Worm (Caenorhabditis elegans) whole organism, L4 larva: ENCODE results near the gene M117.1.
A peak's percentile ranks its signal among the peaks of the same experiment; 100 is the strongest.

ENCODE experiments used
- F10B5.3 ChIP-seq: sonication (generic microtip); optimal IDR thresholded peaks from 2 replicates; lab custom pipeline; 2016; ENCODE audit warnings: mild to moderate bottlenecking, missing genetic modification characterization, missing compliant biosample characterization
- F26F4.8 ChIP-seq: fragments of 200-800 bp; sonication (Bioruptor generic); conservative IDR thresholded peaks from 2 replicates; pipeline ENCODE4 v1.3.6; 2022; ENCODE audit warnings: missing genetic modification characterization, missing compliant biosample characterization
- F49E8.2 ChIP-seq: sonication (generic microtip); optimal IDR thresholded peaks from 2 replicates; lab custom pipeline; 2016; ENCODE audit warnings: missing compliant biosample characterization, mild to moderate bottlenecking, missing genetic modification characterization, borderline replicate concordance
- R02D3.7 ChIP-seq: fragments of 150-350 bp; sonication (generic microtip); optimal IDR thresholded peaks from 3 replicates; lab custom pipeline; 2014; ENCODE audit warnings: missing biosample characterization, missing genetic modification characterization
- Y48G9A.11 ChIP-seq: fragments of 200-800 bp; sonication (Bioruptor generic); IDR thresholded peaks from 2 replicates; pipeline ENCODE4 v1.3.6; 2022; ENCODE audit warnings: missing genetic modification reagents, missing genetic modification characterization, missing compliant biosample characterization
- Y75B8A.6 ChIP-seq: fragments of 200-800 bp; sonication (Bioruptor generic); IDR thresholded peaks from 2 replicates; pipeline ENCODE4 v1.3.6; 2022; ENCODE audit warnings: missing genetic modification reagents, missing genetic modification characterization, missing compliant biosample characterization
- ZK337.2 ChIP-seq: fragments of 200-800 bp; sonication (Bioruptor generic); IDR thresholded peaks from 2 replicates; pipeline ENCODE4 v1.3.6; 2022; ENCODE audit warnings: missing genetic modification reagents, missing genetic modification characterization, missing compliant biosample characterization
- ZK546.5 ChIP-seq, 2 experiments: sonication (generic microtip); optimal IDR thresholded peaks; 2 replicates each; lab custom pipeline; 2017; ENCODE audit warnings: missing biosample characterization in 2 of 2, missing genetic modification characterization in 2 of 2
- aha-1 ChIP-seq: fragments of 150-350 bp; peaks from one replicate; lab custom pipeline; 2014; ENCODE audit warnings: missing biosample characterization, missing genetic modification characterization
- aly-2 ChIP-seq: sonication (generic microtip); optimal IDR thresholded peaks from 2 replicates; lab custom pipeline; 2018; ENCODE audit warnings: missing biosample characterization, missing genetic modification characterization
- ama-1 ChIP-seq: fragments of 150-350 bp; optimal IDR thresholded peaks from 2 replicates; lab custom pipeline; 2014; ENCODE audit warnings: inconsistent platforms, mixed read lengths
- arid-1 ChIP-seq: fragments of 200-800 bp; sonication (Bioruptor generic); conservative IDR thresholded peaks from 2 replicates; pipeline ENCODE4 v1.3.6; 2022; ENCODE audit warnings: missing genetic modification reagents, missing genetic modification characterization, missing compliant biosample characterization
- ceh-28 ChIP-seq: fragments of 150-350 bp; optimal IDR thresholded peaks from 2 replicates; lab custom pipeline; 2014; ENCODE audit warnings: missing biosample characterization, missing genetic modification reagents, missing genetic modification characterization
- ceh-32 ChIP-seq: sonication (generic microtip); optimal IDR thresholded peaks from 2 replicates; lab custom pipeline; 2016; ENCODE audit warnings: mild to moderate bottlenecking, missing genetic modification characterization, missing compliant biosample characterization; ENCODE audit not compliant: poor library complexity
- ceh-44 ChIP-seq: fragments of 200-800 bp; sonication (Bioruptor generic); IDR thresholded peaks from 2 replicates; pipeline ENCODE4 v1.3.6; 2022; ENCODE audit warnings: missing genetic modification reagents, missing genetic modification characterization, missing compliant biosample characterization
- cey-2 ChIP-seq: sonication (generic microtip); optimal IDR thresholded peaks from 3 replicates; lab custom pipeline; 2017; ENCODE audit warnings: missing genetic modification characterization, mild to moderate bottlenecking, missing compliant biosample characterization, antibody characterized with exemption, borderline replicate concordance; ENCODE audit not compliant: insufficient read depth
- daf-12 ChIP-seq: fragments of 150-350 bp; optimal IDR thresholded peaks from 2 replicates; lab custom pipeline; 2014; ENCODE audit warnings: missing biosample characterization, missing genetic modification reagents, missing genetic modification characterization
- dmd-6 ChIP-seq: fragments of 200-800 bp; sonication (Bioruptor generic); IDR thresholded peaks from 2 replicates; pipeline ENCODE4 v1.3.6; 2022; ENCODE audit warnings: missing genetic modification reagents, missing genetic modification characterization, missing compliant biosample characterization
- dmd-8 ChIP-seq: fragments of 200-800 bp; sonication (Bioruptor generic); IDR thresholded peaks from 2 replicates; pipeline ENCODE4 v1.3.6; 2022; ENCODE audit warnings: missing genetic modification characterization, missing compliant biosample characterization
- dmd-9 ChIP-seq: fragments of 200-800 bp; sonication (Bioruptor generic); IDR thresholded peaks from 2 replicates; pipeline ENCODE4 v1.3.6; 2022; ENCODE audit warnings: missing genetic modification reagents, missing genetic modification characterization, missing compliant biosample characterization
- duxl-1 ChIP-seq: sonication (generic microtip); optimal IDR thresholded peaks from 2 replicates; lab custom pipeline; 2016; ENCODE audit warnings: mild to moderate bottlenecking, missing genetic modification characterization, moderate library complexity, missing compliant biosample characterization; ENCODE audit not compliant: poor library complexity
- dve-1 ChIP-seq: sonication (generic microtip); optimal IDR thresholded peaks from 2 replicates; lab custom pipeline; 2017; ENCODE audit warnings: antibody characterized with exemption, mild to moderate bottlenecking, missing genetic modification characterization, missing compliant biosample characterization; ENCODE audit not compliant: insufficient read depth
- fkh-10 ChIP-seq: fragments of 150-350 bp; optimal IDR thresholded peaks from 2 replicates; lab custom pipeline; 2014; ENCODE audit warnings: missing biosample characterization, missing genetic modification reagents, missing genetic modification characterization
- hlh-30 ChIP-seq: sonication (generic microtip); optimal IDR thresholded peaks from 2 replicates; lab custom pipeline; 2017; ENCODE audit warnings: antibody characterized with exemption, mild to moderate bottlenecking, missing genetic modification characterization, missing compliant biosample characterization; ENCODE audit not compliant: insufficient read depth
- hmg-1.1 ChIP-seq: fragments of 200-800 bp; sonication (Bioruptor generic); IDR thresholded peaks from 2 replicates; pipeline ENCODE4 v1.3.6; 2022; ENCODE audit warnings: missing genetic modification reagents, missing genetic modification characterization, missing compliant biosample characterization
- lim-7 ChIP-seq: fragments of 200-800 bp; sonication (Bioruptor generic); IDR thresholded peaks from 2 replicates; pipeline ENCODE4 v1.3.6; 2022; ENCODE audit warnings: missing genetic modification characterization, missing compliant biosample characterization
- lin-1 ChIP-seq: fragments of 200-800 bp; sonication (Bioruptor generic); IDR thresholded peaks from 2 replicates; pipeline ENCODE4 v1.3.6; 2022; ENCODE audit warnings: missing genetic modification reagents, missing genetic modification characterization, missing compliant biosample characterization
- lin-13 ChIP-seq: fragments of 150-350 bp; optimal IDR thresholded peaks from 2 replicates; lab custom pipeline; 2014; ENCODE audit warnings: missing biosample characterization, missing genetic modification reagents, missing genetic modification characterization
- lin-38 ChIP-seq: fragments of 200-800 bp; sonication (Bioruptor generic); IDR thresholded peaks from 2 replicates; pipeline ENCODE4 v1.3.6; 2022; ENCODE audit warnings: missing genetic modification reagents, missing genetic modification characterization, missing compliant biosample characterization
- lin-39 ChIP-seq: fragments of 150-350 bp; optimal IDR thresholded peaks from 2 replicates; lab custom pipeline; 2014; ENCODE audit warnings: missing biosample characterization, missing genetic modification reagents, missing genetic modification characterization
- lir-3 ChIP-seq: sonication (generic microtip); optimal IDR thresholded peaks from 2 replicates; lab custom pipeline; 2016; ENCODE audit warnings: mild to moderate bottlenecking, missing genetic modification characterization, missing compliant biosample characterization
- lsy-2 ChIP-seq, 2 experiments: fragments of 150-350 bp in 1 of 2; sonication (generic microtip) in 1 of 2; optimal IDR thresholded peaks; 2 replicates each; lab custom pipeline; 2014 to 2017; ENCODE audit warnings: missing biosample characterization in 2 of 2, missing genetic modification characterization in 2 of 2
- madf-5 ChIP-seq, 2 experiments: fragments of 200-800 bp; sonication (Bioruptor generic); IDR thresholded peaks; 2 replicates each; pipeline ENCODE4 v1.3.6; 2022; ENCODE audit warnings: missing compliant biosample characterization in 2 of 2, missing genetic modification characterization in 2 of 2
- mdt-29 ChIP-seq: fragments of 200-800 bp; sonication (Bioruptor generic); IDR thresholded peaks from 2 replicates; pipeline ENCODE4 v1.3.6; 2022; ENCODE audit warnings: missing genetic modification reagents, missing genetic modification characterization, missing compliant biosample characterization
- mes-2 ChIP-seq: sonication (generic microtip); optimal IDR thresholded peaks from 2 replicates; lab custom pipeline; 2016; ENCODE audit warnings: missing genotype, mild to moderate bottlenecking, missing genetic modification characterization, missing compliant biosample characterization; ENCODE audit not compliant: poor library complexity, severe bottlenecking
- mxl-2 ChIP-seq: fragments of 200-800 bp; sonication (Bioruptor generic); conservative IDR thresholded peaks from 2 replicates; pipeline ENCODE4 v1.3.6; 2022; ENCODE audit warnings: missing genetic modification reagents, missing genetic modification characterization, missing compliant biosample characterization
- nhr-10 ChIP-seq: fragments of 150-350 bp; optimal IDR thresholded peaks from 2 replicates; lab custom pipeline; 2014; ENCODE audit warnings: missing biosample characterization, missing genetic modification characterization
- nhr-11 ChIP-seq: fragments of 150-350 bp; optimal IDR thresholded peaks from 2 replicates; lab custom pipeline; 2014; ENCODE audit warnings: missing biosample characterization, missing genetic modification characterization
- nhr-237 ChIP-seq: sonication (generic microtip); optimal IDR thresholded peaks from 2 replicates; lab custom pipeline; 2017; ENCODE audit warnings: missing biosample characterization, missing genetic modification characterization
- nhr-25 ChIP-seq: sonication (generic microtip); optimal IDR thresholded peaks from 2 replicates; lab custom pipeline; 2017; ENCODE audit warnings: missing genetic modification characterization, mild to moderate bottlenecking, missing compliant biosample characterization, antibody characterized with exemption, moderate library complexity, borderline replicate concordance; ENCODE audit not compliant: insufficient read depth
- nhr-42 ChIP-seq: fragments of 200-800 bp; sonication (Bioruptor generic); IDR thresholded peaks from 2 replicates; pipeline ENCODE4 v1.3.6; 2022; ENCODE audit warnings: missing genetic modification characterization, missing compliant biosample characterization
- nhr-48 ChIP-seq: sonication (generic microtip); optimal IDR thresholded peaks from 2 replicates; lab custom pipeline; 2016; ENCODE audit warnings: mild to moderate bottlenecking, missing genetic modification characterization, missing compliant biosample characterization
- nhr-77 ChIP-seq: fragments of 150-350 bp; optimal IDR thresholded peaks from 2 replicates; lab custom pipeline; 2014; ENCODE audit warnings: missing biosample characterization, missing genetic modification characterization
- saeg-2 ChIP-seq: fragments of 200-800 bp; sonication (Bioruptor generic); IDR thresholded peaks from 2 replicates; pipeline ENCODE4 v1.3.6; 2022; ENCODE audit warnings: missing genetic modification reagents, missing genetic modification characterization, missing compliant biosample characterization
- skn-1 ChIP-seq: fragments of 150-350 bp; optimal IDR thresholded peaks from 2 replicates; lab custom pipeline; 2014; ENCODE audit warnings: missing biosample characterization, missing genetic modification characterization
- tag-97 ChIP-seq: fragments of 200-800 bp; sonication (Bioruptor generic); IDR thresholded peaks from 2 replicates; pipeline ENCODE4 v1.3.6; 2022; ENCODE audit warnings: missing genetic modification characterization, missing compliant biosample characterization
- tra-1 ChIP-seq: fragments of 200-800 bp; sonication (Bioruptor generic); IDR thresholded peaks from 2 replicates; pipeline ENCODE4 v1.3.6; 2022; ENCODE audit warnings: missing genetic modification reagents, missing genetic modification characterization, missing compliant biosample characterization
- unc-130 ChIP-seq: sonication (generic microtip); optimal IDR thresholded peaks from 2 replicates; lab custom pipeline; 2016; ENCODE audit warnings: missing genetic modification reagents, missing genetic modification characterization, missing compliant biosample characterization
- unc-39 ChIP-seq: sonication (generic microtip); optimal IDR thresholded peaks from 2 replicates; lab custom pipeline; 2017; ENCODE audit warnings: missing biosample characterization, missing genetic modification characterization
- zfp-2 ChIP-seq: sonication (generic microtip); optimal IDR thresholded peaks from 2 replicates; lab custom pipeline; 2016; ENCODE audit warnings: mild to moderate bottlenecking, missing genetic modification characterization, missing compliant biosample characterization
- zip-2 ChIP-seq: fragments of 150-350 bp; optimal IDR thresholded peaks from 2 replicates; lab custom pipeline; 2014; ENCODE audit warnings: missing biosample characterization, missing genetic modification characterization
- ztf-11 ChIP-seq: fragments of 150-350 bp; optimal IDR thresholded peaks from 2 replicates; lab custom pipeline; 2014; ENCODE audit warnings: missing biosample characterization, missing genetic modification characterization

M117.1 gene

DNA sequence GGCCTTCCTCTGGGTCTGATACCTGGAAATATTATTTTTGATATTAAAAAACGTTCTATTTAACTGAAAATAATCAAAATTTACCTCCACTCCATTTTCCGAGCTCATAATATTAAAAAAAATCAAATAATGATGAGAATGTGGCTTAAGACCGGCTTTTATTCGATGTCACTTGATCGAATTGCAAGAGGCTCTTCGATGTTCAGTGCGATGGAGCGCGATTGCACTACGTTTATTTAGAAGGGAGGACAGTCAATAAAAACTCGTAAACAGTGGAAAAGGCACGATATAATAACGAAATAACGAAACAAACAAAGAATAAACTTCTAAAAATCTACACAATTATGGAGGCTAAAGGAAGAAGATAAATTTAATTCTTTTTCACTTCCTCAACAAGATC lies 40.7 kb downstream of the M117.1 start, which contains the start of gene tag-30:
Gene tag-30, minus strand, starts transcription at position 383 of the 400 bp plus-strand sequence.
- TF ChIP-seq ama-1 (lab: Kevin White, UChicago) (peak; percentile 3), hmg-1.1 (GFP tag; lab: Robert Waterston, UW) (0 out of 2 replicates have a peak, but pooled peaks have one; percentile 43), zfp-2 (tag; lab: Kevin White, UChicago) (no peak), daf-12 (tag; lab: Kevin White, UChicago) (no peak), Y48G9A.11 (GFP tag; lab: Robert Waterston, UW) (no peak), nhr-77 (tag; lab: Kevin White, UChicago) (peak; percentile 46), unc-130 (GFP tag; lab: Kevin White, UChicago) (no peak), lin-1 (GFP tag; lab: Robert Waterston, UW) (no peak), F10B5.3 (tag; lab: Kevin White, UChicago) (no peak), Y75B8A.6 (no peak), fkh-10 (GFP tag; lab: Kevin White, UChicago) (no peak), ceh-44 (GFP tag; lab: Robert Waterston, UW) (no peak), arid-1 (no peak), lir-3 (tag; lab: Kevin White, UChicago) (no peak), nhr-42 (GFP tag; lab: Robert Waterston, UW) (no peak), nhr-10 (tag; lab: Kevin White, UChicago) (no peak), dve-1 (tag; lab: Kevin White, UChicago) (peak; percentile 75), madf-5 (GFP tag; IDR thresholded peaks at IDR 0.05; lab: Robert Waterston, UW) (no peak), aha-1 (tag; lab: Kevin White, UChicago) (no peak), unc-39 (tag; lab: Kevin White, UChicago) (no peak), lsy-2 (tag; optimal IDR thresholded peaks at IDR 0.05; lab: Kevin White, UChicago) (peak in 1 of 2 experiments; percentile 74), ceh-32 (no peak), nhr-237 (no peak), R02D3.7 (no peak), ZK337.2 (no peak), saeg-2 (no peak), dmd-6 (no peak), cey-2 (no peak), lin-38 (peak; percentile 93), hlh-30 (tag; lab: Kevin White, UChicago) (peak; percentile 88), lin-39 (tag; lab: Kevin White, UChicago) (no peak), lin-13 (GFP tag; lab: Kevin White, UChicago) (no peak), ZK546.5 (tag; optimal IDR thresholded peaks at IDR 0.05; lab: Kevin White, UChicago) (no peak), aly-2 (tag; lab: Kevin White, UChicago) (no peak), mes-2 (tag; lab: Kevin White, UChicago) (peak; percentile 60), nhr-25 (tag; lab: Kevin White, UChicago) (no peak), ztf-11 (no peak), dmd-8 (GFP tag; lab: Robert Waterston, UW) (no peak), nhr-48 (tag; lab: Kevin White, UChicago) (no peak), mxl-2 (no peak), mdt-29 (GFP tag; lab: Robert Waterston, UW) (no peak), skn-1 (no peak), lim-7 (GFP tag; lab: Robert Waterston, UW) (no peak), tag-97 (GFP tag; lab: Robert Waterston, UW) (no peak), F49E8.2 (tag; lab: Kevin White, UChicago) (no peak), tra-1 (GFP tag; lab: Robert Waterston, UW) (no peak), ceh-28 (tag; lab: Kevin White, UChicago) (no peak), duxl-1 (tag; lab: Kevin White, UChicago) (no peak), F26F4.8 (GFP tag; lab: Robert Waterston, UW) (no peak), dmd-9 (GFP tag; lab: Robert Waterston, UW) (no peak), nhr-11 (tag; lab: Kevin White, UChicago) (peak; percentile 39), zip-2 (no peak)
